Fruit fly (Drosophila melanogaster) whole organism, pupa: ENCODE measurements around the gene CG17928.

Experiments
- CG10348 ChIP-seq: fragments of 200-800 bp; sonication (Bioruptor generic); IDR thresholded peaks from 2 replicates; pipeline ENCODE4 v1.3.6; 2022; ENCODE audit warnings: missing biosample characterization, missing genetic modification characterization
- CG12605 ChIP-seq: fragments of 200-800 bp; sonication (Bioruptor generic); IDR thresholded peaks from 2 replicates; pipeline ENCODE4 v1.3.6; 2022; ENCODE audit warnings: missing biosample characterization, missing genetic modification characterization
- CG13204 ChIP-seq: fragments of 200-800 bp; sonication (Bioruptor generic); optimal IDR thresholded peaks from 2 replicates; lab custom pipeline; 2018; ENCODE audit warnings: missing biosample characterization, mild to moderate bottlenecking, missing genetic modification characterization, moderate library complexity
- CG14655 ChIP-seq: fragments of 200-800 bp; sonication (Bioruptor generic); optimal IDR thresholded peaks from 3 replicates; lab custom pipeline; 2017; ENCODE audit warnings: mild to moderate bottlenecking, missing biosample characterization, missing genetic modification reagents, missing genetic modification characterization
- CG15710 ChIP-seq: fragments of 200-800 bp; sonication (Bioruptor generic); optimal IDR thresholded peaks from 2 replicates; lab custom pipeline; 2018; ENCODE audit warnings: missing biosample characterization, mild to moderate bottlenecking, missing genetic modification characterization, moderate library complexity
- CG17806 ChIP-seq: fragments of 200-800 bp; sonication (Bioruptor generic); optimal IDR thresholded peaks from 2 replicates; lab custom pipeline; 2018; ENCODE audit warnings: missing biosample characterization, mild to moderate bottlenecking, missing genetic modification characterization, moderate library complexity
- CG32121 ChIP-seq: fragments of 200-800 bp; sonication (Bioruptor generic); IDR thresholded peaks from 2 replicates; pipeline ENCODE4 v1.3.6; 2022; ENCODE audit warnings: missing biosample characterization, missing genetic modification characterization
- CG34367 ChIP-seq: fragments of 200-800 bp; sonication (Bioruptor generic); optimal IDR thresholded peaks from 2 replicates; lab custom pipeline; 2018; ENCODE audit warnings: missing biosample characterization, mild to moderate bottlenecking, missing genetic modification characterization
- CG4496 ChIP-seq: fragments of 200-800 bp; sonication (Bioruptor generic); IDR thresholded peaks from 3 replicates; pipeline ENCODE4 v1.3.6; 2022; ENCODE audit warnings: missing biosample characterization, missing genetic modification characterization
- CG8159 ChIP-seq: fragments of 200-800 bp; sonication (Bioruptor generic); optimal IDR thresholded peaks from 3 replicates; lab custom pipeline; 2018; ENCODE audit warnings: missing biosample characterization, mild to moderate bottlenecking, missing genetic modification characterization, moderate library complexity
- CG8301 ChIP-seq: fragments of 200-800 bp; sonication (Bioruptor generic); optimal IDR thresholded peaks from 2 replicates; lab custom pipeline; 2018; ENCODE audit warnings: missing biosample characterization, mild to moderate bottlenecking, missing genetic modification characterization
- CG9948 ChIP-seq: fragments of 200-800 bp; sonication (Bioruptor generic); optimal IDR thresholded peaks from 2 replicates; lab custom pipeline; 2018; ENCODE audit warnings: missing biosample characterization, mild to moderate bottlenecking, missing genetic modification characterization, moderate library complexity
- D1 ChIP-seq: fragments of 200-800 bp; sonication (Bioruptor generic); optimal IDR thresholded peaks from 2 replicates; lab custom pipeline; 2018; ENCODE audit warnings: missing biosample characterization, mild to moderate bottlenecking, missing genetic modification characterization, moderate library complexity
- EcR ChIP-seq: fragments of 200-800 bp; sonication (Bioruptor generic); optimal IDR thresholded peaks from 3 replicates; lab custom pipeline; 2019; ENCODE audit warnings: missing biosample characterization, missing genetic modification characterization, mild to moderate bottlenecking, moderate library complexity, missing genetic modification reagents
- Ets98B ChIP-seq: fragments of 200-800 bp; sonication (Bioruptor generic); IDR thresholded peaks from 2 replicates; pipeline ENCODE4 v1.3.6; 2022; ENCODE audit warnings: missing biosample characterization, missing genetic modification characterization
- Pif1A ChIP-seq: fragments of 200-800 bp; sonication (Bioruptor generic); optimal IDR thresholded peaks from 3 replicates; lab custom pipeline; 2016; ENCODE audit warnings: missing biosample characterization, missing genetic modification characterization
- Pif1B ChIP-seq: fragments of 200-800 bp; sonication (Bioruptor generic); optimal IDR thresholded peaks from 3 replicates; lab custom pipeline; 2016; ENCODE audit warnings: missing biosample characterization, missing genetic modification characterization
- Snoo ChIP-seq: fragments of 200-800 bp; sonication (Bioruptor generic); optimal IDR thresholded peaks from 3 replicates; lab custom pipeline; 2017; ENCODE audit warnings: missing biosample characterization, mild to moderate bottlenecking, missing genetic modification characterization, inconsistent platforms
- fd96Ca ChIP-seq: fragments of 200-800 bp; sonication (Bioruptor generic); IDR thresholded peaks from 3 replicates; pipeline ENCODE4 v1.3.6; 2022; ENCODE audit warnings: missing biosample characterization, missing genetic modification characterization
- gl ChIP-seq: fragments of 200-800 bp; sonication (Bioruptor generic); optimal IDR thresholded peaks from 2 replicates; lab custom pipeline; 2018; ENCODE audit warnings: missing biosample characterization, mild to moderate bottlenecking, missing genetic modification characterization
- rn ChIP-seq: fragments of 200-800 bp; sonication (Bioruptor generic); IDR thresholded peaks from 2 replicates; pipeline ENCODE4 v1.3.6; 2022; ENCODE audit warnings: missing biosample characterization, missing genetic modification characterization

CG17928 gene

DNA sequence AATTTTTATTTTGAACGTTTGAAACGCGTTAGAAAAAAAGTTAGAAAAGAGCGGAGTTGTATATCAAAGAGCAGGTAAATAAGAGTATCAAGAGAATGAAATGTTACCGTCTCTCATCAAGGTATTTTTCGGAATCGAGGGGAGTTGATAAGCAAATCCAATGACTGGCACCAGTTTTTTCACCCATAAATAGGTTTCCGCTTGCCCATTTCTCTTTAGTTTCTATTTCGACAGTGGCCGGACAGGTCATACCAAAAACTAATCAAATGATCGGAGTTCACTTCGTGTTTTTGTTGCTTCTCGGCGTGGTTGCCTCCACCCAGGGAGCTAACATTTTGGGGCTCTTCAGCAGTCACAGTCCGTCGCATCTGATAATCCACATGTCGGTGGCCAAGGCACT lies 2.6 kb downstream of the CG17928 start, which contains the start of gene Ugt37C2:
Ugt37C2 (plus strand) TSS at position 242 of the 400 bp plus-strand sequence.
- TF ChIP-seq CG12605 (no peak), CG32121 (GFP tag; lab: Robert Waterston, UW) (no peak), CG15710 (tag; lab: Kevin White, UChicago) (no peak), CG10348 (GFP tag; lab: Robert Waterston, UW) (no peak), CG4496 (no peak), CG34367 (tag; lab: Kevin White, UChicago) (no peak), Ets98B (no peak), CG14655 (GFP tag; lab: Kevin White, UChicago) (no peak), Pif1A (GFP tag; lab: Kevin White, UChicago) (no peak), fd96Ca (GFP tag; lab: Robert Waterston, UW) (no peak), CG17806 (no peak), CG9948 (no peak), Pif1B (GFP tag; lab: Kevin White, UChicago) (no peak), rn (no peak), D1 (tag; lab: Kevin White, UChicago) (no peak), CG8301 (no peak)

DNA sequence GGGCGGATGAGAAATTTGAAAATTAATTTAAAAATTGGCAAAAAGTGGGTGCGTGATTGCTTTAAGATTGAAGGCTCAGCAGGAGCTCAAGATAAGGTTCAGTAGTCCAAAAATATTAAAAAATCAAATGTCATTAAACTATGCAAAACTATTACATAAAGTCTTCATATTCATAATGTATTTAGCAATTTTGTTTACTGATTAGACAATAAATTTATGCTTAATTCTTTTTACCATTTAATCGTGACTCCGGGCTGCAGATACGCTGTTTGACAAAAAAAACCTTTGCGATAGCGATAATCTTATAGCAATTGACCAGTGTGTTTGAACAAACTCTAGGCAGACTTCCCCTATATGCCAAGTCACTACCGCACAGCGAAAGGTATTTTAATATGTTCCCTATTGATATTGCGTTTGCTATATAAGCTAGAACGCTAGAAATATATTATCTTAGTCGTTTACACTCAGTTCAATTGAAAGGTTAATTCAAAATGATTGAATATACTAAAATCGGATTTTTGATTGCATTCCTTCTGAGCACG lies 4.8 kb downstream of the CG17928 start, which contains the start of gene Ugt37E1:
Ugt37E1 (plus strand) TSS at position 492 of the 542 bp plus-strand sequence.
- TF ChIP-seq CG8159 (tag; lab: Kevin White, UChicago) (no peak), CG10348 (GFP tag; lab: Robert Waterston, UW) (no peak), CG34367 (tag; lab: Kevin White, UChicago) (no peak), EcR (GFP tag; lab: Kevin White, UChicago) (no peak), CG14655 (GFP tag; lab: Kevin White, UChicago) (no peak)

DNA sequence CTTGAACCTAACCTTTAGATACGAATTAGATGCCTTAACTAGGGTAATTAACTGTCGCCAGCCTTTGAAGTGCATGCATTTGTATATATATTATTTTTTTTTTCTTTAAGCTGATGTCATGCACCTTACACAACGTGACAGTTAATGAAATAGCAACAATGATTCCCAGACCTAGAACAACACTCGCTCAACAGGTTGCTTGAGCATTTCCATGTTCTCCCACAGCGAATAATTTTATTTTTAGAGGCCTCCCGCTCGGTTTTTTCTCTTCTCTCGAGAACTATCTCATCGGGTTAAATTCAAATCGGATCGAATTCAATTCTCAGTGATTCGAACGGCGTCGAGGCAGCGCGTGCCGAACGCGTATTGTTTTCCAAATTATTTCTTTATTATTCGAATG lies 7.3 kb downstream of the CG17928 start, which contains the start of gene Ugt37D1:
Ugt37D1 (plus strand) TSS at position 321 of the 400 bp plus-strand sequence.
- TF ChIP-seq EcR (GFP tag; lab: Kevin White, UChicago): no peak
- 0 out of 2 replicates have a peak, but pooled peaks have one; percentile 23 for TF ChIP-seq CG32121 (GFP tag; lab: Robert Waterston, UW)
- 0 out of 3 replicates have a peak, but pooled peaks have one; percentile 34 for TF ChIP-seq fd96Ca (GFP tag; lab: Robert Waterston, UW)
- TF ChIP-seq, all 21 proteins: peak for 2

DNA sequence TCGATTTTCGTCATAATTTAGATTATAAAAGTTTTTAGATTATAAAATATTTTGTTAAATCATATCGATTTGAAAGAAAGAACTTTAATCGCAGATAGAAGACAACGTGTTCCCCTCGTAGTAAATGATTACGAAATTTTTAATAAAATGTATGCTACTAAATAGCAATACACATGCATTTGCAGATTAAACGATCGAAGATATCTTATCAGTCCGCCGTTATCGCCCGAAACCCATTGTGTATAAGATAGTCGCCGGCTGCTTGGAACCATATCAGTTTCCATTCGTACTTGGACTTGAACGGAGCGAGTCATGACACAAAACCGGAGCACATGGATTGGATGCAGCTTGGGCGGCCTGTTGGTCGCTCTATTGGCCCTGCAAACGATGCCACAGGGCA lies 8.1 kb downstream of the CG17928 start:
- TF ChIP-seq fd96Ca (GFP tag; lab: Robert Waterston, UW) (no peak), CG17806 (no peak), CG10348 (GFP tag; lab: Robert Waterston, UW) (no peak), CG4496 (no peak), CG14655 (GFP tag; lab: Kevin White, UChicago) (no peak), gl (tag; lab: Kevin White, UChicago) (no peak), CG8159 (tag; lab: Kevin White, UChicago) (no peak), Pif1B (GFP tag; lab: Kevin White, UChicago) (no peak), CG13204 (no peak), rn (no peak), Snoo (no peak)

DNA sequence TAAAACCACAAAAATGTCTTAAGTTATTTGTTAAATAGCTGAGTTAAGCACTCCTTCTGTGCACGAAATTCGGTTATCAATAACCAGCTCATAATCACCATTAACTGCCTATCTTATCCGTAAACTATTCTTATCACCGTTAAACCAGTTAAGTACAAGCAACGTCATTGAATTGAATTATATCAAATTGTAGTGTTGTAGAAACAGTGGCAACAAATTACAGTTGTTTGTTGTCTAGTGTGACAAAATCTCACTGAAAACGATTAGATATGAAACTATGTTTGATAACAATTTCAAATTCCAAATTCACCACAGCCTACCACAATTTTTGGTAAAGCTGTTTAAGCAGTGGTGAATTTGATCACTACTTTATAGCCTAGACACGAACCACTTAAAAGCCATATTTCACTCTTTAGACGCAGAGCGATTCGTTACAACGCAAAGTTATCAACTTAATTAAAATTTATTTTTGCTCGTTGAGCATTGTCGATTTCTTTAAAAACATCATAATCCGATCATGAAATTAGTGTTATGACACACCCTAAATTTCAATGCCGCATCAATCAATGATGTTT lies 10.3 kb downstream of the CG17928 start:
- TF ChIP-seq CG14655 (GFP tag; lab: Kevin White, UChicago) (no peak), Snoo (no peak)

DNA sequence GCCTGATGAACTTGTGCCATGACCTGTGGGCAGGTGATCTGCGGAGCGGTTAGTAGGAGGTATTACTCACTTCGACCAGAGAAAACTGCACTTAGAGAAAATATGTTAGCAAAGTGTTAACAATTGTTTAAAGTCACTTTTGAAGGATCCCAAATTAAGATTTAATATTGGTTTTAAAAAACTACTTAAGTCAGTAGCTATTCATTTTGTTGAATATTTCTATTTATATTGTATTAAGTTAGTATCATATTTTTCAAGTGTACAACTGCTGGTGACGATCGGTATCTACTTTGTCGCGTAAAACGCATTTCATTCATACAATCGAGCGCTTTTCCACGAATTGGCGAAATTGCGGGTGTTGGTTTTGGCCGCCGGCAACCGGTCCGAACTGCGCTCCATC lies 12.3 kb downstream of the CG17928 start:
- peak; percentile 15 for TF ChIP-seq CG8301
- TF ChIP-seq CG13204: no peak
- TF ChIP-seq CG4496: 0 out of 3 replicates have a peak, but pooled peaks have one; percentile 48
- peak; percentile 34 for TF ChIP-seq Ets98B
- no peak for TF ChIP-seq CG14655 (GFP tag; lab: Kevin White, UChicago)
- TF ChIP-seq CG9948: peak; percentile 4
- TF ChIP-seq CG12605: peak; percentile 21; the same call in 1 of the 2 replicates
- no peak for TF ChIP-seq CG17806
- peak; percentile 7 for TF ChIP-seq Pif1A (GFP tag; lab: Kevin White, UChicago)

dm6 chr2L:16804376-16804934 lies 13.1 kb downstream of the CG17928 start, which contains the start of gene CG13272:
CG13272 (plus strand) TSS chr2L:16804884.
- peak; percentile 46 for TF ChIP-seq CG14655 (GFP tag; lab: Kevin White, UChicago)
- TF ChIP-seq CG8301: peak; percentile 36
- no peak for TF ChIP-seq rn
- TF ChIP-seq, all 21 proteins: peak for 2
